Fruit fly (Drosophila melanogaster): ENCODE data around the gene ATPsynE.
A peak's percentile ranks its signal among the peaks of the same experiment; 100 is the strongest.

The ATPsynE gene

dm6 chr3R:14286320-14287190, 40.2 kb upstream of the ATPsynE start, which contains the start of gene trx (continued):
- TF ChIP-seq crc (GFP tag; optimal IDR thresholded peaks at IDR 0.05) (no peak), tin (GFP tag; optimal IDR thresholded peaks at IDR 0.05) (no peak), CG6765 (GFP tag; optimal IDR thresholded peaks at IDR 0.05) (no peak), hkb (optimal IDR thresholded peaks at IDR 0.05) (peak; percentile 38), hkb (GFP tag; IDR thresholded peaks at IDR 0.05) (no peak), hb (GFP tag; IDR thresholded peaks at IDR 0.05; ENCODE audit: partially characterized antibody) (no peak), Fer3 (tag; optimal IDR thresholded peaks at IDR 0.05) (no peak), CG2678 (tag; optimal IDR thresholded peaks at IDR 0.05) (no peak), CG34376 (GFP tag; optimal IDR thresholded peaks at IDR 0.05) (peak; percentile 56), Sry-β (GFP tag; optimal IDR thresholded peaks at IDR 0.05) (no peak), chinmo (GFP tag; IDR thresholded peaks at IDR 0.05; ENCODE audit: partially characterized antibody) (no peak), CG9817 (tag; optimal IDR thresholded peaks at IDR 0.05) (no peak), Nf-YA (GFP tag; IDR thresholded peaks at IDR 0.05) (no peak), kni (GFP tag; optimal IDR thresholded peaks at IDR 0.05) (peak; percentile 33), Hr39 (optimal IDR thresholded peaks at IDR 0.05) (no peak), D19A (tag; optimal IDR thresholded peaks at IDR 0.05) (no peak), ro (GFP tag; IDR thresholded peaks at IDR 0.05) (no peak), NK7.1 (GFP tag; optimal IDR thresholded peaks at IDR 0.05) (no peak), CG5953 (GFP tag; IDR thresholded peaks at IDR 0.05) (no peak), pnt (GFP tag; optimal IDR thresholded peaks at IDR 0.05) (peak; percentile 12), CG13775 (GFP tag; optimal IDR thresholded peaks at IDR 0.05) (no peak), H15 (GFP tag; IDR thresholded peaks at IDR 0.05) (no peak), CG3726 (GFP tag; IDR thresholded peaks at IDR 0.05) (no peak), CG7786 (GFP tag; optimal IDR thresholded peaks at IDR 0.05) (no peak), Ptx1 (GFP tag; IDR thresholded peaks at IDR 0.05) (no peak), CG7928 (GFP tag; optimal IDR thresholded peaks at IDR 0.05) (peak; percentile 9), CG6854 (GFP tag; optimal IDR thresholded peaks at IDR 0.05) (no peak), CG11085 (GFP tag; IDR thresholded peaks at IDR 0.05) (no peak), CG2712 (tag; optimal IDR thresholded peaks at IDR 0.05) (peak; percentile 59), gce (GFP tag; IDR thresholded peaks at IDR 0.05) (no peak), Jarid2 (GFP tag; optimal IDR thresholded peaks at IDR 0.05) (peak; percentile 72), CG1603 (tag; optimal IDR thresholded peaks at IDR 0.05) (peak; percentile 84), CG7839 (tag; optimal IDR thresholded peaks at IDR 0.05) (no peak), CG3281 (GFP tag; optimal IDR thresholded peaks at IDR 0.05) (no peak), CG17912 (GFP tag; optimal IDR thresholded peaks at IDR 0.05) (no peak), chn (GFP tag; optimal IDR thresholded peaks at IDR 0.05) (no peak), vfl (GFP tag; optimal IDR thresholded peaks at IDR 0.05) (no peak), tx (GFP tag; optimal IDR thresholded peaks at IDR 0.05) (no peak), Dip2 (GFP tag; IDR thresholded peaks at IDR 0.05) (no peak), Hey (tag; optimal IDR thresholded peaks at IDR 0.05) (no peak), CG6683 (GFP tag; optimal IDR thresholded peaks at IDR 0.05) (no peak), CG6654 (GFP tag; optimal IDR thresholded peaks at IDR 0.05) (no peak), Hmx (GFP tag; optimal IDR thresholded peaks at IDR 0.05) (no peak), CG16779 (GFP tag; IDR thresholded peaks at IDR 0.05) (no peak), CG15011 (GFP tag; optimal IDR thresholded peaks at IDR 0.05) (no peak), Elba2 (GFP tag; optimal IDR thresholded peaks at IDR 0.05) (peak; percentile 43), CG8765 (GFP tag; IDR thresholded peaks at IDR 0.05) (no peak), Max (GFP tag; optimal IDR thresholded peaks at IDR 0.05) (no peak), CTCF (GFP tag; optimal IDR thresholded peaks at IDR 0.05) (peak; percentile 71), Ssrp (tag; optimal IDR thresholded peaks at IDR 0.05) (no peak), pum (GFP tag; optimal IDR thresholded peaks at IDR 0.05) (no peak), br (optimal IDR thresholded peaks at IDR 0.05) (no peak)
